Worm (Caenorhabditis elegans): Measurements from ENCODE around the gene clec-8.

DNA sequence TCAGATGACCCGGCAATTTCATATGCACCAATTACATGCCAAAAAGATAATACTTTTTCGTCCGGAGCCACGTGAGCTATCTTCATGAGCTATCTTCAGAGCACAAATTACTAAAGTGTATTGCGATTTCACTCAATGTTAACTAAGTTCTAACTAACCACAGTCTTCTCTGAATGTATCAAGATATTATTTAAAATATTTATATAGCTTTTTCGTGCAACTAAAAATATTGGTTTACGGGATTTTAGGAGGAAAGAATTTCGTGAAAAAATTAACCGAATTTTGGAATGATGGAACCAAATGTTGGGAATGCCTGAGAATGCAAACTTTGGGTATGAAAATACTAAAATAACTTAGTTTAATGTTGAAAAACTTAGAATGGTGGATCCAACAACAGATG is 30.3 kb downstream of the clec-8 start, which contains the start of gene F49C5.16:
- TF ChIP-seq nhr-28 (tag; optimal IDR thresholded peaks at IDR 0.05) (no peak), elt-3 (tag; optimal IDR thresholded peaks at IDR 0.05) (no peak), lin-15B (tag; optimal IDR thresholded peaks at IDR 0.05) (no peak), daf-12 (tag; optimal IDR thresholded peaks at IDR 0.05) (no peak), snpc-4 (tag; optimal IDR thresholded peaks at IDR 0.05) (no peak)

All from whole organism, L3 larva.